Fruit fly (Drosophila melanogaster) whole organism, prepupa: ENCODE data around the gene Cyp6d4.

Experiments
- Blimp-1 ChIP-seq: fragments of 200-800 bp; sonication (Bioruptor generic); optimal IDR thresholded peaks from 3 replicates; lab custom pipeline; 2017; ENCODE audit warnings: missing biosample characterization, missing genetic modification characterization, mild to moderate bottlenecking, moderate library complexity, missing genetic modification reagents
- CG10631 ChIP-seq: fragments of 200-800 bp; sonication (Bioruptor generic); optimal IDR thresholded peaks from 2 replicates; lab custom pipeline; 2016; ENCODE audit warnings: missing biosample characterization, missing genetic modification characterization
- CG10669 ChIP-seq: fragments of 200-800 bp; sonication (Bioruptor generic); optimal IDR thresholded peaks from 3 replicates; lab custom pipeline; 2018; ENCODE audit warnings: missing biosample characterization, mild to moderate bottlenecking, missing genetic modification characterization, moderate library complexity
- CG11762 ChIP-seq: fragments of 200-800 bp; sonication (Bioruptor generic); optimal IDR thresholded peaks from 3 replicates; lab custom pipeline; 2016; ENCODE audit warnings: missing biosample characterization, missing genetic modification characterization; ENCODE audit not compliant: insufficient read depth
- CG11902 ChIP-seq: fragments of 200-800 bp; sonication (Bioruptor generic); optimal IDR thresholded peaks from 3 replicates; lab custom pipeline; 2016; ENCODE audit warnings: missing biosample characterization, missing genetic modification characterization
- CG15336 ChIP-seq: fragments of 200-800 bp; sonication (Bioruptor generic); IDR thresholded peaks from 2 replicates; pipeline ENCODE4 v1.3.6; 2022; ENCODE audit warnings: missing biosample characterization, missing genetic modification characterization
- CG1621 ChIP-seq: fragments of 200-800 bp; sonication (Bioruptor generic); optimal IDR thresholded peaks from 3 replicates; lab custom pipeline; 2018; ENCODE audit warnings: missing biosample characterization, mild to moderate bottlenecking, missing genetic modification characterization
- CG16779 ChIP-seq: fragments of 200-800 bp; sonication (Bioruptor generic); optimal IDR thresholded peaks from 3 replicates; lab custom pipeline; 2017; ENCODE audit warnings: missing biosample characterization, mild to moderate bottlenecking, missing genetic modification characterization
- CG3032 ChIP-seq: fragments of 200-800 bp; optimal IDR thresholded peaks from 2 replicates; lab custom pipeline; 2019; ENCODE audit warnings: missing biosample characterization, mild to moderate bottlenecking, missing genetic modification characterization, moderate library complexity
- CG32006 ChIP-seq: fragments of 200-800 bp; sonication (Bioruptor generic); optimal IDR thresholded peaks from 3 replicates; lab custom pipeline; 2017; ENCODE audit warnings: missing biosample characterization, mild to moderate bottlenecking, missing genetic modification characterization
- CG34406 ChIP-seq: fragments of 200-800 bp; sonication (Bioruptor generic); optimal IDR thresholded peaks from 3 replicates; lab custom pipeline; 2016; ENCODE audit warnings: missing biosample characterization, missing genetic modification characterization
- CG3919 ChIP-seq: fragments of 200-800 bp; sonication (Bioruptor generic); optimal IDR thresholded peaks from 3 replicates; lab custom pipeline; 2016; ENCODE audit warnings: missing biosample characterization, missing genetic modification characterization
- CG4318 ChIP-seq: fragments of 200-800 bp; sonication (Bioruptor generic); optimal IDR thresholded peaks from 3 replicates; lab custom pipeline; 2017; ENCODE audit warnings: missing biosample characterization, mild to moderate bottlenecking, missing genetic modification characterization
- CG6163 ChIP-seq: fragments of 200-800 bp; sonication (Bioruptor generic); IDR thresholded peaks from 3 replicates; pipeline ENCODE4 v1.3.6; 2022; ENCODE audit warnings: missing biosample characterization, missing genetic modification characterization
- CG6276 ChIP-seq: fragments of 200-800 bp; sonication (Bioruptor generic); optimal IDR thresholded peaks from 2 replicates; lab custom pipeline; 2017; ENCODE audit warnings: missing biosample characterization, mild to moderate bottlenecking, missing genetic modification characterization
- CG6808 ChIP-seq: fragments of 200-800 bp; sonication (Bioruptor generic); optimal IDR thresholded peaks from 3 replicates; lab custom pipeline; 2017; ENCODE audit warnings: missing biosample characterization, missing genetic modification characterization, mild to moderate bottlenecking, moderate library complexity, missing genetic modification reagents
- CG6854 ChIP-seq: fragments of 200-800 bp; sonication (Bioruptor generic); optimal IDR thresholded peaks from 2 replicates; lab custom pipeline; 2017; ENCODE audit warnings: missing biosample characterization, mild to moderate bottlenecking, missing genetic modification characterization
- CG8119 ChIP-seq: fragments of 200-800 bp; sonication (Bioruptor generic); IDR thresholded peaks from 3 replicates; pipeline ENCODE4 v1.3.6; 2022; ENCODE audit warnings: missing biosample characterization, missing genetic modification characterization
- CG8319 ChIP-seq: fragments of 200-800 bp; sonication (Bioruptor generic); optimal IDR thresholded peaks from 3 replicates; lab custom pipeline; 2016; ENCODE audit warnings: missing biosample characterization, missing genetic modification characterization
- CG8632 ChIP-seq: fragments of 200-800 bp; sonication (Bioruptor generic); optimal IDR thresholded peaks from 3 replicates; lab custom pipeline; 2016; ENCODE audit warnings: missing biosample characterization, missing genetic modification characterization
- Eip75B ChIP-seq: fragments of 200-800 bp; sonication (Bioruptor generic); optimal IDR thresholded peaks from 3 replicates; lab custom pipeline; 2016; ENCODE audit warnings: missing biosample characterization, missing genetic modification characterization
- Eip78C ChIP-seq: fragments of 200-800 bp; sonication (Bioruptor generic); peaks from one replicate; lab custom pipeline; 2016; ENCODE audit warnings: missing biosample characterization, missing genetic modification characterization
- Eip93F ChIP-seq: fragments of 200-800 bp; sonication (Bioruptor generic); optimal IDR thresholded peaks from 2 replicates; lab custom pipeline; 2016; ENCODE audit warnings: missing biosample characterization, mild to moderate bottlenecking, missing genetic modification characterization
- Ets21C ChIP-seq: fragments of 200-800 bp; sonication (Bioruptor generic); optimal IDR thresholded peaks from 3 replicates; lab custom pipeline; 2016; ENCODE audit warnings: missing biosample characterization, missing genetic modification characterization
- Gug ChIP-seq: fragments of 200-800 bp; sonication (Bioruptor generic); IDR thresholded peaks from 2 replicates; pipeline ENCODE4 v1.3.6; 2022; ENCODE audit warnings: missing biosample characterization, missing genetic modification characterization
- Hr39 ChIP-seq: fragments of 200-800 bp; sonication (Bioruptor generic); optimal IDR thresholded peaks from 2 replicates; lab custom pipeline; 2016; ENCODE audit warnings: missing biosample characterization, missing genetic modification characterization
- Hr4 ChIP-seq: fragments of 200-800 bp; sonication (Bioruptor generic); optimal IDR thresholded peaks from 3 replicates; lab custom pipeline; 2016; ENCODE audit warnings: missing biosample characterization, missing genetic modification characterization
- OdsH ChIP-seq: fragments of 200-800 bp; sonication (Bioruptor generic); optimal IDR thresholded peaks from 3 replicates; lab custom pipeline; 2016; ENCODE audit warnings: missing biosample characterization, missing genetic modification characterization
- Smox ChIP-seq: fragments of 200-800 bp; sonication (Bioruptor generic); optimal IDR thresholded peaks from 3 replicates; lab custom pipeline; 2016; ENCODE audit warnings: missing biosample characterization, missing genetic modification characterization
- Sox14 ChIP-seq: fragments of 200-800 bp; sonication (Bioruptor generic); optimal IDR thresholded peaks from 3 replicates; lab custom pipeline; 2016; ENCODE audit warnings: missing biosample characterization, missing genetic modification characterization
- Sox15 ChIP-seq: fragments of 200-800 bp; sonication (Bioruptor generic); optimal IDR thresholded peaks from 3 replicates; lab custom pipeline; 2016; ENCODE audit warnings: missing biosample characterization, missing genetic modification characterization
- achi ChIP-seq: fragments of 200-800 bp; sonication (Bioruptor generic); optimal IDR thresholded peaks from 3 replicates; lab custom pipeline; 2016; ENCODE audit warnings: missing biosample characterization, missing genetic modification characterization
- acj6 ChIP-seq: fragments of 200-800 bp; sonication (Bioruptor generic); optimal IDR thresholded peaks from 3 replicates; lab custom pipeline; 2016; ENCODE audit warnings: missing biosample characterization, missing genetic modification characterization
- dsx ChIP-seq: fragments of 200-800 bp; optimal IDR thresholded peaks from 3 replicates; lab custom pipeline; 2019; ENCODE audit warnings: missing biosample characterization, mild to moderate bottlenecking, missing genetic modification characterization, moderate library complexity; ENCODE audit not compliant: poor library complexity, severe bottlenecking
- eg ChIP-seq: fragments of 200-800 bp; sonication (Bioruptor generic); IDR thresholded peaks from 3 replicates; pipeline ENCODE4 v1.3.6; 2022; ENCODE audit warnings: missing biosample characterization, missing genetic modification characterization
- esn ChIP-seq: fragments of 200-800 bp; sonication (Bioruptor generic); optimal IDR thresholded peaks from 2 replicates; lab custom pipeline; 2016; ENCODE audit warnings: missing biosample characterization, mild to moderate bottlenecking, missing genetic modification characterization, moderate library complexity
- fkh ChIP-seq: fragments of 200-800 bp; sonication (Bioruptor generic); optimal IDR thresholded peaks from 3 replicates; lab custom pipeline; 2017; ENCODE audit warnings: missing biosample characterization, mild to moderate bottlenecking, missing genetic modification characterization, moderate library complexity
- lz ChIP-seq: fragments of 200-800 bp; sonication (Bioruptor generic); optimal IDR thresholded peaks from 3 replicates; lab custom pipeline; 2016; ENCODE audit warnings: missing biosample characterization, missing genetic modification characterization
- net ChIP-seq: fragments of 200-800 bp; sonication (Bioruptor generic); optimal IDR thresholded peaks from 3 replicates; lab custom pipeline; 2016; ENCODE audit warnings: missing biosample characterization, missing genetic modification characterization
- pdm3 ChIP-seq: fragments of 200-800 bp; sonication (Bioruptor generic); optimal IDR thresholded peaks from 3 replicates; lab custom pipeline; 2016; ENCODE audit warnings: missing biosample characterization, missing genetic modification characterization
- salr ChIP-seq, 2 experiments: fragments of 200-800 bp; sonication (Bioruptor generic); optimal IDR thresholded peaks; 3 replicates each; lab custom pipeline; 2016 to 2018; ENCODE audit warnings: missing biosample characterization in 2 of 2, missing genetic modification characterization in 2 of 2, mild to moderate bottlenecking in 1 of 2
- svp ChIP-seq: fragments of 200-800 bp; sonication (Bioruptor generic); peaks from one replicate; lab custom pipeline; 2016; ENCODE audit warnings: missing biosample characterization, missing genetic modification characterization
- topi ChIP-seq: fragments of 200-800 bp; sonication (Bioruptor generic); optimal IDR thresholded peaks from 3 replicates; lab custom pipeline; 2016; ENCODE audit warnings: missing biosample characterization, missing genetic modification characterization
- vri ChIP-seq: fragments of 200-800 bp; sonication (Bioruptor generic); optimal IDR thresholded peaks from 3 replicates; lab custom pipeline; 2016; ENCODE audit warnings: missing biosample characterization, mild to moderate bottlenecking, missing genetic modification characterization

The Cyp6d4 gene

DNA sequence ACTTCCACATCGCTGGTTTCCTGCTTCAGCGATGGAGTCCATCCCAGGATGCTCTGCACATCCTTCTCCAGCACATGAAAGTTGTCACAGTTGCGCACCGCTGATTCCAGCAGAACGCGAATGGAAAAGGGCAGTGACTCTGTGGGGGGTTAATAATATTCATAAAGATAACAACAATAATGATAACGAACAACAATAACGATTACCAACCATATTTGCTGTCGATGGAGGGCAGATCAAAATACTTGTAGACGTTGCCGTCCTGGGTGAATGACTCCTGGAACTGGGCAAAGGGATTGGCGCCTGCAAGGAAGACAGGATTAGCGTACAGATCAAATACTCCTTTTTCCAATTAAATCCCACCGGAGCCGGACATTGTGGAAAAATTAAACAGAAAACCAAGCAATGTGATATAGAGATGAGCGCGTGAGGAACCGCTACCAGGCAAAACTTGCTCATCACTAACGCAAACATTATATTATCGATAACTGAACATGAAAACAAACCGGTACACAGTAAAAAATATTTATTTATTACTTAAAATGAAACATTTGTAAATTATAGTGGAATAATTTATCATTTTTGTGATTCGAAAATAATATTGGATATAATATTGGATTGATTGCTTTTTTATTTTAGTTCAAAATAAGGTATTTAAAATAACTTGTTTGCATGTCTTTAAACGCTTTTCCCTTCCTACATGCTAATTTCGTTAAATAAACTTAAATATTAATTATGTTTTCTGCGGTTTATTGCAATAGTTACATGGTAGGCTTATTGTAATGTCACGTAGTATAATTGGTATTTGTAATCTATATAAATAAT, 26.2 kb downstream of the Cyp6d4 start, which contains the start of gene Irp-1A (continued):
- peak; percentile 52 for TF ChIP-seq achi (GFP tag; lab: Kevin White, UChicago)
- TF ChIP-seq CG1621: no peak
- TF ChIP-seq topi (GFP tag; lab: Kevin White, UChicago): peak; percentile 47
- TF ChIP-seq salr (GFP tag; optimal IDR thresholded peaks at IDR 0.05; lab: Kevin White, UChicago): peak in 1 of 2 experiments; percentile 24
- peak; percentile 10 for TF ChIP-seq Eip93F (GFP tag; lab: Kevin White, UChicago)
- TF ChIP-seq CG6808 (GFP tag; lab: Kevin White, UChicago): peak; percentile 32
- peak; percentile 97 for TF ChIP-seq svp (GFP tag; lab: Kevin White, UChicago)
- TF ChIP-seq CG15336 (GFP tag; lab: Robert Waterston, UW): peak; percentile 88
- peak; percentile 84; the same call in 2 of the 3 replicates for TF ChIP-seq eg (GFP tag; lab: Robert Waterston, UW)
- peak; percentile 78 for TF ChIP-seq CG3032 (tag; lab: Kevin White, UChicago)
- peak; percentile 54 for TF ChIP-seq vri (GFP tag; lab: Kevin White, UChicago)
- no peak for TF ChIP-seq CG11902 (GFP tag; lab: Kevin White, UChicago)
- peak; percentile 46 for TF ChIP-seq Sox14 (GFP tag; lab: Kevin White, UChicago)
- peak; percentile 38 for TF ChIP-seq pdm3 (GFP tag; lab: Kevin White, UChicago)
- TF ChIP-seq CG16779 (tag; lab: Kevin White, UChicago): no peak
- peak; percentile 80 for TF ChIP-seq CG8119 (GFP tag; lab: Robert Waterston, UW)
- TF ChIP-seq CG4318 (GFP tag; lab: Kevin White, UChicago): no peak
- TF ChIP-seq Smox (GFP tag; lab: Kevin White, UChicago): peak; percentile 62
- TF ChIP-seq CG6276: peak; percentile 40
- TF ChIP-seq acj6 (GFP tag; lab: Kevin White, UChicago): peak; percentile 51
- peak; percentile 71 for TF ChIP-seq OdsH
- TF ChIP-seq Blimp-1 (GFP tag; lab: Kevin White, UChicago): no peak
- TF ChIP-seq CG34406 (GFP tag; lab: Kevin White, UChicago): peak; percentile 71
- peak; percentile 33 for TF ChIP-seq Hr39
- peak; percentile 46 for TF ChIP-seq CG10669 (GFP tag; lab: Kevin White, UChicago)
- peak; percentile 68 for TF ChIP-seq CG3919 (GFP tag; lab: Kevin White, UChicago)
- TF ChIP-seq CG10631: peak; percentile 71
- peak; percentile 62 for TF ChIP-seq CG32006 (GFP tag; lab: Kevin White, UChicago)
- peak; percentile 78 for TF ChIP-seq dsx (GFP tag; lab: Kevin White, UChicago)
- peak; percentile 2 for TF ChIP-seq CG8319
- no peak for TF ChIP-seq CG6854 (GFP tag; lab: Kevin White, UChicago)
- TF ChIP-seq net: peak; percentile 55
- peak; percentile 66 for TF ChIP-seq Gug (GFP tag; lab: Robert Waterston, UW)
- peak; percentile 89 for TF ChIP-seq Eip78C
- TF ChIP-seq CG8632 (GFP tag; lab: Kevin White, UChicago): peak; percentile 45
- TF ChIP-seq Sox15 (GFP tag; lab: Kevin White, UChicago): peak; percentile 1
- TF ChIP-seq Ets21C (GFP tag; lab: Kevin White, UChicago): no peak

- peak; percentile 19; the same call in 1 of the 3 replicates for TF ChIP-seq CG8119 (GFP tag; lab: Robert Waterston, UW)
- peak; percentile 24 for TF ChIP-seq CG10669 (GFP tag; lab: Kevin White, UChicago)
- peak; percentile 34 for TF ChIP-seq pdm3 (GFP tag; lab: Kevin White, UChicago)
- TF ChIP-seq CG34406 (GFP tag; lab: Kevin White, UChicago): peak; percentile 12
- TF ChIP-seq CG8632 (GFP tag; lab: Kevin White, UChicago): peak; percentile 23
- peak; percentile 64 for TF ChIP-seq Eip78C
- no peak for TF ChIP-seq CG6163
- no peak for TF ChIP-seq CG16779 (tag; lab: Kevin White, UChicago)
- TF ChIP-seq Eip75B: no peak
- peak in 1 of 2 experiments; percentile 51 for TF ChIP-seq salr (GFP tag; optimal IDR thresholded peaks at IDR 0.05; lab: Kevin White, UChicago)
- peak; percentile 20 for TF ChIP-seq CG4318 (GFP tag; lab: Kevin White, UChicago)
- peak; percentile 15 for TF ChIP-seq CG3032 (tag; lab: Kevin White, UChicago)
- no peak for TF ChIP-seq Sox14 (GFP tag; lab: Kevin White, UChicago)
- peak; percentile 31 for TF ChIP-seq achi (GFP tag; lab: Kevin White, UChicago)
- TF ChIP-seq CG11762 (GFP tag; lab: Kevin White, UChicago): peak; percentile 3
- TF ChIP-seq Sox15 (GFP tag; lab: Kevin White, UChicago): peak; percentile 37
- TF ChIP-seq esn (GFP tag; lab: Kevin White, UChicago): peak; percentile 28
- 0 out of 2 replicates have a peak, but pooled peaks have one; percentile 24 for TF ChIP-seq CG15336 (GFP tag; lab: Robert Waterston, UW)
- peak; percentile 49 for TF ChIP-seq OdsH
- TF ChIP-seq CG32006 (GFP tag; lab: Kevin White, UChicago): peak; percentile 48
- peak; percentile 57 for TF ChIP-seq Hr4
- TF ChIP-seq CG10631: no peak
- peak; percentile 48 for TF ChIP-seq acj6 (GFP tag; lab: Kevin White, UChicago)
- peak; percentile 26 for TF ChIP-seq fkh (GFP tag; lab: Kevin White, UChicago)
- TF ChIP-seq Hr39: no peak
- TF ChIP-seq lz: no peak
Observed at dm6 chr3R:22726031-22726770, 28.1 kb downstream of the Cyp6d4 start, which contains the start of gene RNF220. TSS of gene RNF220 (minus strand) at chr3R:22726414.
